Worm (Caenorhabditis elegans) whole organism, L3 larva: ENCODE results near the gene btb-22.

ENCODE experiments used
- R02D3.7 ChIP-seq: fragments of 150-350 bp; optimal IDR thresholded peaks from 2 replicates; lab custom pipeline; 2014; ENCODE audit warnings: missing biosample characterization, missing genetic modification characterization
- ZK546.5 ChIP-seq: sonication (generic microtip); optimal IDR thresholded peaks from 2 replicates; lab custom pipeline; 2017; ENCODE audit warnings: missing biosample characterization, missing genetic modification characterization
- aly-2 ChIP-seq: fragments of 150-350 bp; optimal IDR thresholded peaks from 2 replicates; lab custom pipeline; 2014; ENCODE audit warnings: missing biosample characterization, missing genetic modification characterization
- ama-1 ChIP-seq: fragments of 150-350 bp; optimal IDR thresholded peaks from 2 replicates; lab custom pipeline; 2018
- ceh-28 ChIP-seq: fragments of 150-350 bp; optimal IDR thresholded peaks from 2 replicates; lab custom pipeline; 2014; ENCODE audit warnings: missing biosample characterization, missing genetic modification reagents, missing genetic modification characterization
- ceh-82 ChIP-seq: fragments of 150-350 bp; optimal IDR thresholded peaks from 2 replicates; lab custom pipeline; 2014; ENCODE audit warnings: missing biosample characterization, missing genetic modification characterization
- ceh-9 ChIP-seq: sonication (generic microtip); optimal IDR thresholded peaks from 2 replicates; lab custom pipeline; 2018; ENCODE audit warnings: missing biosample characterization, missing genetic modification characterization
- daf-12 ChIP-seq: fragments of 150-350 bp; optimal IDR thresholded peaks from 2 replicates; lab custom pipeline; 2014; ENCODE audit warnings: missing biosample characterization, missing genetic modification reagents, missing genetic modification characterization
- egl-27 ChIP-seq: sonication (generic microtip); optimal IDR thresholded peaks from 4 replicates; lab custom pipeline; 2017; ENCODE audit warnings: missing biosample characterization, missing genetic modification reagents, missing genetic modification characterization
- egl-5 ChIP-seq: fragments of 150-350 bp; optimal IDR thresholded peaks from 2 replicates; lab custom pipeline; 2017; ENCODE audit warnings: missing biosample characterization, missing genetic modification reagents, missing genetic modification characterization, inconsistent platforms
- elt-1 ChIP-seq: fragments of 150-350 bp; optimal IDR thresholded peaks from 2 replicates; lab custom pipeline; 2014; ENCODE audit warnings: missing biosample characterization, missing genetic modification characterization
- elt-2 ChIP-seq: sonication (generic microtip); optimal IDR thresholded peaks from 2 replicates; lab custom pipeline; 2016; ENCODE audit warnings: missing genetic modification reagents, mild to moderate bottlenecking, missing genetic modification characterization, missing compliant biosample characterization
- elt-3 ChIP-seq, 3 experiments: fragments of 150-350 bp in 1 of 3; sonication (generic microtip) in 2 of 3; optimal IDR thresholded peaks; 2 replicates in 2 of 3; 4 replicates in 1 of 3; lab custom pipeline; 2014 to 2017; ENCODE audit warnings: missing biosample characterization in 3 of 3, missing genetic modification characterization in 3 of 3
- eor-1 ChIP-seq, 2 experiments: fragments of 150-350 bp; optimal IDR thresholded peaks; 2 replicates each; lab custom pipeline; 2014 to 2018; ENCODE audit warnings: missing biosample characterization in 2 of 2, missing genetic modification characterization in 2 of 2
- fkh-2 ChIP-seq: fragments of 150-350 bp; optimal IDR thresholded peaks from 2 replicates; lab custom pipeline; 2014; ENCODE audit warnings: missing biosample characterization, missing genetic modification reagents, missing genetic modification characterization
- hmg-11 ChIP-seq: sonication (generic microtip); optimal IDR thresholded peaks from 2 replicates; lab custom pipeline; 2016; ENCODE audit warnings: missing genetic modification characterization, missing compliant biosample characterization
- jun-1 ChIP-seq: fragments of 150-350 bp; optimal IDR thresholded peaks from 2 replicates; lab custom pipeline; 2014; ENCODE audit warnings: missing biosample characterization, missing genetic modification reagents, missing genetic modification characterization
- lin-15B ChIP-seq: fragments of 150-350 bp; optimal IDR thresholded peaks from 2 replicates; lab custom pipeline; 2014; ENCODE audit warnings: missing biosample characterization, missing genetic modification characterization
- mdl-1 ChIP-seq: fragments of 150-350 bp; optimal IDR thresholded peaks from 2 replicates; lab custom pipeline; 2014; ENCODE audit warnings: missing biosample characterization, missing genetic modification characterization
- mml-1 ChIP-seq: fragments of 150-350 bp; sonication (generic microtip); optimal IDR thresholded peaks from 3 replicates; lab custom pipeline; 2014; ENCODE audit warnings: missing biosample characterization, missing genetic modification characterization
- nfya-1 ChIP-seq: sonication (generic microtip); optimal IDR thresholded peaks from 2 replicates; lab custom pipeline; 2017; ENCODE audit warnings: missing genetic modification characterization, mild to moderate bottlenecking, missing compliant biosample characterization, antibody characterized with exemption, moderate library complexity; ENCODE audit not compliant: insufficient read depth
- nhr-11 ChIP-seq: fragments of 150-350 bp; optimal IDR thresholded peaks from 2 replicates; lab custom pipeline; 2014; ENCODE audit warnings: missing biosample characterization, missing genetic modification characterization
- nhr-12 ChIP-seq: fragments of 150-350 bp; optimal IDR thresholded peaks from 2 replicates; lab custom pipeline; 2014; ENCODE audit warnings: missing biosample characterization, missing genetic modification characterization
- nhr-25 ChIP-seq: sonication (generic microtip); optimal IDR thresholded peaks from 2 replicates; lab custom pipeline; 2017; ENCODE audit warnings: missing biosample characterization, missing genetic modification characterization
- nhr-28 ChIP-seq: fragments of 150-350 bp; optimal IDR thresholded peaks from 2 replicates; lab custom pipeline; 2014; ENCODE audit warnings: missing biosample characterization, missing genetic modification characterization
- nhr-76 ChIP-seq: fragments of 150-350 bp; sonication (generic microtip); optimal IDR thresholded peaks from 5 replicates; lab custom pipeline; 2014; ENCODE audit warnings: missing biosample characterization, missing genetic modification characterization
- pha-4 ChIP-seq: fragments of 150-350 bp; optimal IDR thresholded peaks from 2 replicates; lab custom pipeline; 2014; ENCODE audit warnings: missing biosample characterization, missing genetic modification reagents, missing genetic modification characterization
- sea-2 ChIP-seq: fragments of 150-350 bp; sonication (generic microtip); optimal IDR thresholded peaks from 4 replicates; lab custom pipeline; 2014; ENCODE audit warnings: missing biosample characterization, missing genetic modification reagents, missing genetic modification characterization
- skn-1 ChIP-seq: fragments of 150-350 bp; optimal IDR thresholded peaks from 2 replicates; lab custom pipeline; 2014; ENCODE audit warnings: missing biosample characterization, missing genetic modification characterization
- tbx-2 ChIP-seq: sonication (generic microtip); optimal IDR thresholded peaks from 2 replicates; lab custom pipeline; 2016; ENCODE audit warnings: mild to moderate bottlenecking, missing genetic modification characterization, missing compliant biosample characterization
- ztf-11 ChIP-seq: fragments of 150-350 bp; optimal IDR thresholded peaks from 2 replicates; lab custom pipeline; 2014; ENCODE audit warnings: missing biosample characterization, missing genetic modification characterization
- ztf-4 ChIP-seq: fragments of 150-350 bp; optimal IDR thresholded peaks from 2 replicates; lab custom pipeline; 2014; ENCODE audit warnings: missing biosample characterization, missing genetic modification characterization

Gene btb-22

ce11 chrII:3299457-3299856 lies at the start of gene btb-22:
Gene btb-22 (plus strand): TSS chrII:3299757.
- TF ChIP-seq skn-1 (tag; lab: Kevin White, UChicago), result no peak
- no peak for TF ChIP-seq hmg-11
- TF ChIP-seq aly-2, result no peak
- no peak for TF ChIP-seq ceh-28 (tag; lab: Kevin White, UChicago)
- no peak for TF ChIP-seq daf-12 (tag; lab: Kevin White, UChicago)
- TF ChIP-seq nhr-25 (tag; lab: Kevin White, UChicago), result no peak
- no peak for TF ChIP-seq mml-1 (tag; lab: Kevin White, UChicago)
- no peak for TF ChIP-seq eor-1 (tag; optimal IDR thresholded peaks at IDR 0.05; lab: Kevin White, UChicago)
- TF ChIP-seq nhr-12 (tag; lab: Kevin White, UChicago), result no peak
- TF ChIP-seq ztf-4 (tag; lab: Kevin White, UChicago), result no peak
- TF ChIP-seq jun-1 (tag; lab: Kevin White, UChicago), result no peak
- no peak for TF ChIP-seq ceh-82
- TF ChIP-seq egl-27 (tag; lab: Kevin White, UChicago), result no peak

- TF ChIP-seq egl-5 (no peak), pha-4 (no peak), sea-2 (no peak), ZK546.5 (tag; lab: Kevin White, UChicago) (no peak), egl-27 (tag; lab: Kevin White, UChicago) (no peak), daf-12 (tag; lab: Kevin White, UChicago) (no peak)
Observed at ce11 chrII:3250195-3250594, 49.4 kb upstream of the btb-22 start.

- TF ChIP-seq jun-1 (tag; lab: Kevin White, UChicago), result no peak
- no peak for TF ChIP-seq ztf-11 (tag; lab: Kevin White, UChicago)
- no peak for TF ChIP-seq elt-1 (tag; lab: Kevin White, UChicago)
- TF ChIP-seq mml-1 (tag; lab: Kevin White, UChicago), result no peak
- no peak for TF ChIP-seq mdl-1
- TF ChIP-seq nhr-76 (tag; lab: Kevin White, UChicago), result no peak
- no peak for TF ChIP-seq lin-15B
- no peak for TF ChIP-seq nhr-25 (tag; lab: Kevin White, UChicago)
- no peak for TF ChIP-seq nhr-28 (tag; lab: Kevin White, UChicago)
- no peak for TF ChIP-seq tbx-2 (tag; lab: Kevin White, UChicago)
- TF ChIP-seq ceh-9 (tag; lab: Kevin White, UChicago), result no peak
- no peak for TF ChIP-seq skn-1 (tag; lab: Kevin White, UChicago)
- no peak for TF ChIP-seq ama-1 (lab: Kevin White, UChicago)
- TF ChIP-seq ceh-28 (tag; lab: Kevin White, UChicago), result no peak
- no peak for TF ChIP-seq elt-2 (tag; lab: Kevin White, UChicago)
Observed at ce11 chrII:3251782-3252181, 47.8 kb upstream of the btb-22 start.

ce11 chrII:3259254-3259653 lies 40.3 kb upstream of the btb-22 start, which contains the start of gene gcy-19:
Gene gcy-19 (minus strand): TSS chrII:3259354.
- TF ChIP-seq aly-2 (no peak), nhr-25 (tag; lab: Kevin White, UChicago) (no peak), R02D3.7 (tag; lab: Kevin White, UChicago) (no peak), nhr-11 (tag; lab: Kevin White, UChicago) (no peak)

ce11 chrII:3262504-3262903 lies 37.1 kb upstream of the btb-22 start, which contains the start of gene F02E11.2:
Gene F02E11.2 (plus strand): TSS chrII:3262804.
- TF ChIP-seq elt-3 (tag; optimal IDR thresholded peaks at IDR 0.05; lab: Kevin White, UChicago) (no peak), aly-2 (no peak), nfya-1 (tag; lab: Kevin White, UChicago) (no peak), nhr-76 (tag; lab: Kevin White, UChicago) (no peak), mml-1 (tag; lab: Kevin White, UChicago) (no peak), ztf-4 (tag; lab: Kevin White, UChicago) (no peak), hmg-11 (no peak), ceh-82 (no peak), nhr-25 (tag; lab: Kevin White, UChicago) (no peak), fkh-2 (tag; lab: Kevin White, UChicago) (no peak), jun-1 (tag; lab: Kevin White, UChicago) (no peak)
- TF ChIP-seq, all 47 proteins: peak for 0

- no peak for TF ChIP-seq skn-1 (tag; lab: Kevin White, UChicago)
- TF ChIP-seq ceh-82, result no peak
- no peak for TF ChIP-seq R02D3.7 (tag; lab: Kevin White, UChicago)
- TF ChIP-seq nhr-76 (tag; lab: Kevin White, UChicago), result no peak
- no peak for TF ChIP-seq elt-1 (tag; lab: Kevin White, UChicago)
- TF ChIP-seq ZK546.5 (tag; lab: Kevin White, UChicago), result no peak
- no peak for TF ChIP-seq ztf-4 (tag; lab: Kevin White, UChicago)
- TF ChIP-seq daf-12 (tag; lab: Kevin White, UChicago), result no peak
- no peak for TF ChIP-seq sea-2
Observed at ce11 chrII:3264704-3265103, 34.9 kb upstream of the btb-22 start.
